Fruit fly (Drosophila melanogaster) whole organism, embryonic: Measurements from ENCODE around the gene CG5070.

Experiments
- CG10274 ChIP-seq: fragments of 200-800 bp; sonication (Bioruptor generic); optimal IDR thresholded peaks from 3 replicates; lab custom pipeline; 2017; ENCODE audit warnings: missing biosample characterization, mild to moderate bottlenecking, missing genetic modification characterization
- CG10366 ChIP-seq: fragments of 200-800 bp; sonication (Bioruptor generic); IDR thresholded peaks from 2 replicates; pipeline ENCODE4 v1.3.6; 2022; ENCODE audit warnings: missing biosample characterization, missing genetic modification characterization
- CG10979 ChIP-seq: fragments of 200-800 bp; sonication (Bioruptor generic); optimal IDR thresholded peaks from 2 replicates; lab custom pipeline; 2018; ENCODE audit warnings: missing biosample characterization, mild to moderate bottlenecking, missing genetic modification characterization, moderate library complexity
- CG11398 ChIP-seq: fragments of 200-800 bp; sonication (Bioruptor generic); optimal IDR thresholded peaks from 2 replicates; lab custom pipeline; 2016; ENCODE audit warnings: missing biosample characterization, missing genetic modification characterization
- CG12104 ChIP-seq: fragments of 200-800 bp; sonication (Bioruptor generic); optimal IDR thresholded peaks from 3 replicates; lab custom pipeline; 2016; ENCODE audit warnings: missing biosample characterization, missing genetic modification characterization
- CG12219 ChIP-seq: fragments of 200-800 bp; sonication (Bioruptor generic); optimal IDR thresholded peaks from 3 replicates; lab custom pipeline; 2018; ENCODE audit warnings: missing biosample characterization, mild to moderate bottlenecking, missing genetic modification characterization
- CG12942 ChIP-seq: fragments of 200-800 bp; sonication (Bioruptor generic); optimal IDR thresholded peaks from 3 replicates; lab custom pipeline; 2016; ENCODE audit warnings: missing biosample characterization, missing genetic modification characterization
- CG13296 ChIP-seq: fragments of 200-800 bp; sonication (Bioruptor generic); optimal IDR thresholded peaks from 3 replicates; lab custom pipeline; 2018; ENCODE audit warnings: missing biosample characterization, mild to moderate bottlenecking, missing genetic modification characterization
- CG14441 ChIP-seq: fragments of 200-800 bp; sonication (Bioruptor generic); IDR thresholded peaks from 2 replicates; pipeline ENCODE4 v1.3.6; 2022; ENCODE audit warnings: missing biosample characterization, missing genetic modification characterization
- CG14667 ChIP-seq: fragments of 200-800 bp; sonication (Bioruptor generic); IDR thresholded peaks from 2 replicates; pipeline ENCODE4 v1.3.6; 2022; ENCODE audit warnings: missing biosample characterization, missing genetic modification characterization
- CG14860 ChIP-seq: fragments of 200-800 bp; sonication (Bioruptor generic); IDR thresholded peaks from 3 replicates; pipeline ENCODE4 v1.3.6; 2022; ENCODE audit warnings: missing biosample characterization, missing genetic modification characterization; ENCODE audit not compliant: partially characterized antibody
- CG17802 ChIP-seq: fragments of 200-800 bp; sonication (Bioruptor generic); optimal IDR thresholded peaks from 2 replicates; lab custom pipeline; 2018; ENCODE audit warnings: missing biosample characterization, mild to moderate bottlenecking, missing genetic modification characterization, moderate library complexity
- CG17912 ChIP-seq: fragments of 200-800 bp; sonication (Bioruptor generic); optimal IDR thresholded peaks from 2 replicates; lab custom pipeline; 2018; ENCODE audit warnings: missing biosample characterization, mild to moderate bottlenecking, missing genetic modification characterization
- CG18262 ChIP-seq: fragments of 200-800 bp; optimal IDR thresholded peaks from 3 replicates; lab custom pipeline; 2019; ENCODE audit warnings: missing biosample characterization, mild to moderate bottlenecking, missing genetic modification characterization, moderate library complexity
- CG30431 ChIP-seq: fragments of 200-800 bp; sonication (Bioruptor generic); optimal IDR thresholded peaks from 2 replicates; lab custom pipeline; 2017; ENCODE audit warnings: missing biosample characterization, missing genetic modification characterization
- CG33213 ChIP-seq: fragments of 200-800 bp; sonication (Bioruptor generic); optimal IDR thresholded peaks from 3 replicates; lab custom pipeline; 2016; ENCODE audit warnings: missing biosample characterization, missing genetic modification characterization
- CG34376 ChIP-seq: fragments of 200-800 bp; sonication (Bioruptor generic); optimal IDR thresholded peaks from 2 replicates; lab custom pipeline; 2018; ENCODE audit warnings: missing biosample characterization, mild to moderate bottlenecking, missing genetic modification characterization
- CG4360 ChIP-seq: fragments of 200-800 bp; sonication (Bioruptor generic); IDR thresholded peaks from 2 replicates; pipeline ENCODE4 v1.3.6; 2022; ENCODE audit warnings: missing biosample characterization, missing genetic modification characterization
- CG6765 ChIP-seq: fragments of 200-800 bp; sonication (Bioruptor generic); optimal IDR thresholded peaks from 3 replicates; lab custom pipeline; 2017; ENCODE audit warnings: missing biosample characterization, mild to moderate bottlenecking, missing genetic modification characterization
- Chrac-16 ChIP-seq: fragments of 200-800 bp; sonication (Bioruptor generic); optimal IDR thresholded peaks from 3 replicates; lab custom pipeline; 2016; ENCODE audit warnings: missing biosample characterization, missing genetic modification characterization
- Dll ChIP-seq: fragments of 200-800 bp; sonication (Bioruptor generic); IDR thresholded peaks from 4 replicates; pipeline ENCODE4 v1.3.6; 2022; ENCODE audit warnings: missing biosample characterization, missing genetic modification characterization; ENCODE audit not compliant: partially characterized antibody
- Doc3 ChIP-seq: fragments of 200-800 bp; sonication (Bioruptor generic); IDR thresholded peaks from 3 replicates; pipeline ENCODE4 v1.3.6; 2022; ENCODE audit warnings: missing biosample characterization, missing genetic modification characterization; ENCODE audit not compliant: partially characterized antibody
- ERR ChIP-seq: fragments of 200-800 bp; sonication (Bioruptor generic); optimal IDR thresholded peaks from 2 replicates; lab custom pipeline; 2016; ENCODE audit warnings: missing biosample characterization, missing genetic modification characterization
- Gsc ChIP-seq: fragments of 200-800 bp; sonication (Bioruptor generic); IDR thresholded peaks from 2 replicates; pipeline ENCODE4 v1.3.6; 2022; ENCODE audit warnings: missing biosample characterization, missing genetic modification characterization
- HLH3B ChIP-seq: fragments of 200-800 bp; sonication (Bioruptor generic); IDR thresholded peaks from 2 replicates; pipeline ENCODE4 v1.3.6; 2022; ENCODE audit warnings: missing biosample characterization, missing genetic modification characterization
- Hmr ChIP-seq: fragments of 200-800 bp; sonication (Bioruptor generic); optimal IDR thresholded peaks from 3 replicates; lab custom pipeline; 2017; ENCODE audit warnings: mild to moderate bottlenecking, missing biosample characterization, missing genetic modification reagents, missing genetic modification characterization
- Hr3 ChIP-seq: fragments of 200-800 bp; sonication (Bioruptor generic); optimal IDR thresholded peaks from 3 replicates; lab custom pipeline; 2016; ENCODE audit warnings: missing biosample characterization, missing genetic modification characterization
- MBD-R2 ChIP-seq: fragments of 200-800 bp; sonication (Bioruptor generic); IDR thresholded peaks from 2 replicates; pipeline ENCODE4 v1.3.6; 2022; ENCODE audit warnings: missing biosample characterization, missing genetic modification characterization
- MESR4 ChIP-seq: fragments of 200-800 bp; sonication (Bioruptor generic); optimal IDR thresholded peaks from 2 replicates; lab custom pipeline; 2018; ENCODE audit warnings: missing biosample characterization, mild to moderate bottlenecking, missing genetic modification characterization, moderate library complexity
- Meics ChIP-seq: fragments of 200-800 bp; sonication (Bioruptor generic); optimal IDR thresholded peaks from 2 replicates; lab custom pipeline; 2017; ENCODE audit warnings: missing biosample characterization, mild to moderate bottlenecking, missing genetic modification characterization
- Nf-YC ChIP-seq: fragments of 200-800 bp; optimal IDR thresholded peaks from 3 replicates; lab custom pipeline; 2019; ENCODE audit warnings: missing biosample characterization, mild to moderate bottlenecking, missing genetic modification characterization, moderate library complexity
- Opbp ChIP-seq: fragments of 200-800 bp; sonication (Bioruptor generic); IDR thresholded peaks from 3 replicates; pipeline ENCODE4 v1.3.6; 2022; ENCODE audit warnings: missing biosample characterization, missing genetic modification characterization; ENCODE audit not compliant: partially characterized antibody
- Sox102F ChIP-seq: fragments of 200-800 bp; sonication (Bioruptor generic); optimal IDR thresholded peaks from 2 replicates; lab custom pipeline; 2018; ENCODE audit warnings: missing biosample characterization, mild to moderate bottlenecking, missing genetic modification characterization, moderate library complexity
- ase ChIP-seq: fragments of 200-800 bp; sonication (Bioruptor generic); IDR thresholded peaks from 3 replicates; pipeline ENCODE4 v1.3.6; 2022; ENCODE audit warnings: missing biosample characterization, missing genetic modification characterization
- ash1 ChIP-seq: fragments of 200-800 bp; sonication (Bioruptor generic); optimal IDR thresholded peaks from 2 replicates; lab custom pipeline; 2018; ENCODE audit warnings: missing biosample characterization, mild to moderate bottlenecking, missing genetic modification characterization
- corto ChIP-seq: fragments of 200-800 bp; sonication (Bioruptor generic); optimal IDR thresholded peaks from 2 replicates; lab custom pipeline; 2016; ENCODE audit warnings: missing biosample characterization, mild to moderate bottlenecking, missing genetic modification characterization, moderate library complexity
- dati ChIP-seq: fragments of 200-800 bp; sonication (Bioruptor generic); IDR thresholded peaks from 2 replicates; pipeline ENCODE4 v1.3.6; 2022; ENCODE audit warnings: missing biosample characterization, missing genetic modification characterization
- dimm ChIP-seq: fragments of 200-800 bp; sonication (Bioruptor generic); IDR thresholded peaks from 2 replicates; pipeline ENCODE4 v1.3.6; 2022; ENCODE audit warnings: missing biosample characterization, missing genetic modification characterization
- fd96Cb ChIP-seq: fragments of 200-800 bp; sonication (Bioruptor generic); optimal IDR thresholded peaks from 2 replicates; lab custom pipeline; 2018; ENCODE audit warnings: missing biosample characterization, mild to moderate bottlenecking, missing genetic modification characterization, moderate library complexity
- kah ChIP-seq: fragments of 200-800 bp; sonication (Bioruptor generic); optimal IDR thresholded peaks from 2 replicates; lab custom pipeline; 2018; ENCODE audit warnings: missing biosample characterization, mild to moderate bottlenecking, missing genetic modification characterization
- lab ChIP-seq: fragments of 200-800 bp; sonication (Bioruptor generic); optimal IDR thresholded peaks from 3 replicates; lab custom pipeline; 2017; ENCODE audit warnings: missing biosample characterization, missing genetic modification characterization, mild to moderate bottlenecking, moderate library complexity, missing genetic modification reagents
- nmo ChIP-seq: fragments of 200-800 bp; sonication (Bioruptor generic); optimal IDR thresholded peaks from 2 replicates; lab custom pipeline; 2018; ENCODE audit warnings: missing biosample characterization, mild to moderate bottlenecking, missing genetic modification characterization, moderate library complexity
- run ChIP-seq: fragments of 200-800 bp; sonication (Bioruptor generic); optimal IDR thresholded peaks from 3 replicates; lab custom pipeline; 2018; ENCODE audit warnings: missing biosample characterization, mild to moderate bottlenecking, missing genetic modification characterization
- schlank ChIP-seq: fragments of 200-800 bp; sonication (Bioruptor generic); optimal IDR thresholded peaks from 2 replicates; lab custom pipeline; 2018; ENCODE audit warnings: missing biosample characterization, mild to moderate bottlenecking, missing genetic modification characterization
- scrt ChIP-seq: fragments of 200-800 bp; sonication (Bioruptor generic); optimal IDR thresholded peaks from 2 replicates; lab custom pipeline; 2018; ENCODE audit warnings: missing biosample characterization, mild to moderate bottlenecking, missing genetic modification characterization, moderate library complexity
- seq ChIP-seq: fragments of 200-800 bp; sonication (Bioruptor generic); IDR thresholded peaks from 2 replicates; pipeline ENCODE4 v1.3.6; 2022; ENCODE audit warnings: missing biosample characterization, missing genetic modification characterization
- ssp ChIP-seq: fragments of 200-800 bp; sonication (Bioruptor generic); IDR thresholded peaks from 2 replicates; pipeline ENCODE4 v1.3.6; 2022; ENCODE audit warnings: missing biosample characterization, missing genetic modification characterization
- tap ChIP-seq: fragments of 200-800 bp; optimal IDR thresholded peaks from 3 replicates; lab custom pipeline; 2019; ENCODE audit warnings: missing biosample characterization, mild to moderate bottlenecking, missing genetic modification characterization, moderate library complexity
- vvl ChIP-seq: fragments of 200-800 bp; sonication (Bioruptor generic); IDR thresholded peaks from 2 replicates; pipeline ENCODE4 v1.3.6; 2022; ENCODE audit warnings: missing biosample characterization, missing genetic modification characterization
- wdn ChIP-seq: fragments of 200-800 bp; sonication (Bioruptor generic); IDR thresholded peaks from 2 replicates; pipeline ENCODE4 v1.3.6; 2022; ENCODE audit warnings: missing biosample characterization, missing genetic modification characterization
- zfh2 ChIP-seq: fragments of 200-800 bp; sonication (Bioruptor generic); optimal IDR thresholded peaks from 2 replicates; lab custom pipeline; 2016; ENCODE audit warnings: missing biosample characterization, missing genetic modification characterization

Gene CG5070

DNA sequence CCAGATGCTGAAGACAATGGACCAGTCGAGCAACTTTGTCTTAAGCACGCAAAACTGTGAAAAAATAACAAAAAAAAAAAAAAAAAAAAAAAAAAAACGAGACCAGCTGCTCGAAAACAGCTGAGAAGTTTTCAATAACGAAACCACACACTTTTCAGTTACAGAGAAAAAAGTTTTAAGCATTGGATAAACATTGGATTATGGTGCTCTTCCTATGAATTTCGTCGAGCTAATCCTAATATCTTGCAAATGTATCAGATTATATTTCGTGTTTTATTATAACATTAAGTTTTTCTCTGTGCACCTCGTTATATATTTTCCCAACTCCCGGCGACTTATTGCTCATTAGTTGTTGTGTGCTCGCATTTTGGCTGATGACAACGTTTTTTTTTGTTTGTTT, 26.4 kb upstream of the CG5070 start (continued):
- no peak for TF ChIP-seq CG17912
- no peak for TF ChIP-seq Opbp (GFP tag; lab: Robert Waterston, UW)
- TF ChIP-seq CG11398, result no peak
- TF ChIP-seq CG12219 (GFP tag; lab: Kevin White, UChicago), result peak; percentile 24
- TF ChIP-seq ERR (GFP tag; lab: Kevin White, UChicago), result no peak
- TF ChIP-seq Meics (GFP tag; lab: Kevin White, UChicago), result peak; percentile 58
- TF ChIP-seq CG14667 (GFP tag; lab: Robert Waterston, UW), result 0 out of 2 replicates have a peak, but pooled peaks have one; percentile 22
- peak; percentile 23 for TF ChIP-seq Hr3
- TF ChIP-seq wdn (GFP tag; lab: Robert Waterston, UW), result no peak
- peak; percentile 9 for TF ChIP-seq CG33213 (GFP tag; lab: Kevin White, UChicago)
- TF ChIP-seq CG10274, result no peak
- peak; percentile 45 for TF ChIP-seq CG18262 (tag; lab: Kevin White, UChicago)
- TF ChIP-seq MBD-R2, result no peak; the same call in 1 of the 2 replicates
- no peak for TF ChIP-seq corto (GFP tag; lab: Kevin White, UChicago)
- TF ChIP-seq Dll (GFP tag; lab: Robert Waterston, UW), result no peak
- TF ChIP-seq run (tag; lab: Kevin White, UChicago), result peak; percentile 25
- no peak for TF ChIP-seq MESR4 (GFP tag; lab: Kevin White, UChicago)
- peak; percentile 32 for TF ChIP-seq scrt (GFP tag; lab: Kevin White, UChicago)
- TF ChIP-seq HLH3B (GFP tag; lab: Robert Waterston, UW), result peak; percentile 51; the same call in 1 of the 2 replicates
- no peak for TF ChIP-seq Gsc (GFP tag; lab: Robert Waterston, UW)
- TF ChIP-seq schlank (tag; lab: Kevin White, UChicago), result no peak
- no peak for TF ChIP-seq CG4360 (GFP tag; lab: Robert Waterston, UW)
- no peak for TF ChIP-seq ssp (GFP tag; lab: Robert Waterston, UW)
- no peak for TF ChIP-seq CG34376 (GFP tag; lab: Kevin White, UChicago)
- TF ChIP-seq lab (GFP tag; lab: Kevin White, UChicago), result peak; percentile 73
- TF ChIP-seq CG13296 (GFP tag; lab: Kevin White, UChicago), result peak; percentile 38
- TF ChIP-seq CG12942 (GFP tag; lab: Kevin White, UChicago), result peak; percentile 5
- no peak for TF ChIP-seq CG10979 (tag; lab: Kevin White, UChicago)
- no peak for TF ChIP-seq CG6765 (GFP tag; lab: Kevin White, UChicago)
- TF ChIP-seq CG14860, result no peak
- TF ChIP-seq dati (GFP tag; lab: Robert Waterston, UW), result no peak
- peak; percentile 53 for TF ChIP-seq Nf-YC (tag; lab: Kevin White, UChicago)
- peak; percentile 28 for TF ChIP-seq fd96Cb (tag; lab: Kevin White, UChicago)
- TF ChIP-seq ase (GFP tag; lab: Robert Waterston, UW), result peak; percentile 72
- peak; percentile 74 for TF ChIP-seq CG14441
- TF ChIP-seq Hmr (GFP tag; lab: Kevin White, UChicago), result peak; percentile 27
- TF ChIP-seq CG30431, result no peak
- TF ChIP-seq Chrac-16 (GFP tag; lab: Kevin White, UChicago), result peak; percentile 18
- TF ChIP-seq Sox102F (GFP tag; lab: Kevin White, UChicago), result peak; percentile 66
- no peak for TF ChIP-seq kah
- TF ChIP-seq zfh2 (GFP tag; lab: Kevin White, UChicago), result no peak
- peak; percentile 64 for TF ChIP-seq CG10366
- TF ChIP-seq ash1 (GFP tag; lab: Kevin White, UChicago), result no peak
- no peak for TF ChIP-seq dimm
- no peak for TF ChIP-seq Doc3 (GFP tag; lab: Robert Waterston, UW)
- peak; percentile 72 for TF ChIP-seq vvl (GFP tag; lab: Robert Waterston, UW)
- no peak for TF ChIP-seq CG17802 (tag; lab: Kevin White, UChicago)
- TF ChIP-seq tap, result peak; percentile 29
- TF ChIP-seq seq (GFP tag; lab: Robert Waterston, UW), result peak; percentile 16; the same call in 1 of the 2 replicates
- TF ChIP-seq nmo (GFP tag; lab: Kevin White, UChicago), result peak; percentile 46
- TF ChIP-seq CG12104 (GFP tag; lab: Kevin White, UChicago), result no peak
